Fruit fly (Drosophila melanogaster): ENCODE data around the gene CG7194.
A peak's percentile ranks its signal among the peaks of the same experiment; 100 is the strongest.

The CG7194 gene

DNA sequence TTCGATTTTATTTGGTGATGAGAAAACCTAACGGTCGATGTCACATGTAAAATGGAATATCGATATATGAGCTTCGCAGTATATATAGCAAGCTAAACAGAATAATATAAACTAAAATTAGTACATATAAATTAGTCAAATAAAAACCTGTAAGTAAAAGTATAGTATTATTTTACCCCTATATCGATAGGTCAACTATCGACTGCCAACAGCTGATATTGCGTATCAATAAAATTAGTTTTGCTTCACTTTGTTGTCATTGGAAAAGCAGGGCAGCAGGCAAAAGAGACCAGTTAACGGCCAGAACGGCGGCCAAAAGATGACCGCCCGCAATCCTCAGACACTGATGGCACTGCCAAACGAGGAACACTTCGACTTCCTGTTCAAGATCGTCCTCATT is 6.9 kb downstream of the CG7194 start, which contains the start of gene Rab19 (continued):
- peak; percentile 36 for TF ChIP-seq CG17385 (GFP tag; optimal IDR thresholded peaks at IDR 0.05)
- TF ChIP-seq zen2 (GFP tag; IDR thresholded peaks at IDR 0.05; ENCODE audit: partially characterized antibody): peak; percentile 91
- peak; percentile 29 for TF ChIP-seq sens (GFP tag)
- peak; percentile 79 for TF ChIP-seq CG6791 (GFP tag; IDR thresholded peaks at IDR 0.05; ENCODE audit: partially characterized antibody)
- TF ChIP-seq MESR4 (GFP tag; optimal IDR thresholded peaks at IDR 0.05): peak; percentile 72
- no peak for TF ChIP-seq CG6689 (GFP tag; IDR thresholded peaks at IDR 0.05)
- no peak for TF ChIP-seq Ssrp (tag; optimal IDR thresholded peaks at IDR 0.05)
- no peak for TF ChIP-seq CG18262 (tag; optimal IDR thresholded peaks at IDR 0.05)
- peak; percentile 12 for TF ChIP-seq Vsx1 (GFP tag; optimal IDR thresholded peaks at IDR 0.05)
- TF ChIP-seq nerfin-2 (GFP tag; IDR thresholded peaks at IDR 0.05; ENCODE audit: partially characterized antibody): peak; percentile 76
- peak; percentile 89 for TF ChIP-seq tna (GFP tag; IDR thresholded peaks at IDR 0.05; ENCODE audit: partially characterized antibody)
- TF ChIP-seq CG13287 (GFP tag; IDR thresholded peaks at IDR 0.05; ENCODE audit: partially characterized antibody): peak; percentile 97
- no peak for TF ChIP-seq Chrac-16 (GFP tag; optimal IDR thresholded peaks at IDR 0.05)
- TF ChIP-seq tll (GFP tag; optimal IDR thresholded peaks at IDR 0.05): peak in 1 of 2 experiments; percentile 18
- TF ChIP-seq Ravus (GFP tag; IDR thresholded peaks at IDR 0.05): no peak
- peak; percentile 59; the same call in 1 of the 2 replicates for TF ChIP-seq MBD-R2 (GFP tag; IDR thresholded peaks at IDR 0.05)
- TF ChIP-seq CG12155 (GFP tag; optimal IDR thresholded peaks at IDR 0.05): no peak
- peak; percentile 97 for TF ChIP-seq sna (GFP tag; IDR thresholded peaks at IDR 0.05; ENCODE audit: partially characterized antibody)
- TF ChIP-seq ERR (GFP tag; optimal IDR thresholded peaks at IDR 0.05): no peak
- peak; percentile 85 for TF ChIP-seq Myb (GFP tag; optimal IDR thresholded peaks at IDR 0.05)
- peak; percentile 53 for TF ChIP-seq pzg (GFP tag; optimal IDR thresholded peaks at IDR 0.05)
- TF ChIP-seq crp (GFP tag; optimal IDR thresholded peaks at IDR 0.05): peak; percentile 24 to 89
- TF ChIP-seq Med (GFP tag): peak; percentile 69
- peak; percentile 77 for TF ChIP-seq gsb-n (tag; optimal IDR thresholded peaks at IDR 0.05)
- peak; percentile 48; the same call in 1 of the 2 replicates for TF ChIP-seq E2f2 (GFP tag; IDR thresholded peaks at IDR 0.05)
- TF ChIP-seq YL-1 (GFP tag; optimal IDR thresholded peaks at IDR 0.05): peak; percentile 1
- no peak for TF ChIP-seq otp (GFP tag; IDR thresholded peaks at IDR 0.05)
- peak; percentile 3 for TF ChIP-seq Ets97D (GFP tag; optimal IDR thresholded peaks at IDR 0.05)
- peak; percentile 84; the same call in 1 of the 4 replicates for TF ChIP-seq chinmo (GFP tag; IDR thresholded peaks at IDR 0.05; ENCODE audit: partially characterized antibody)
- no peak for TF ChIP-seq ro (GFP tag; IDR thresholded peaks at IDR 0.05)
- TF ChIP-seq Doc3 (GFP tag; IDR thresholded peaks at IDR 0.05; ENCODE audit: partially characterized antibody): peak; percentile 98
- no peak for TF ChIP-seq Oli (tag; optimal IDR thresholded peaks at IDR 0.05)
- peak; percentile 72; the same call in 2 of the 3 replicates for TF ChIP-seq Opbp (GFP tag; IDR thresholded peaks at IDR 0.05; ENCODE audit: partially characterized antibody)
- peak; percentile 27 for TF ChIP-seq HmgZ (tag; optimal IDR thresholded peaks at IDR 0.05)
- peak; percentile 48 for TF ChIP-seq CG15601 (tag; optimal IDR thresholded peaks at IDR 0.05)
- no peak for TF ChIP-seq fd3F (GFP tag; optimal IDR thresholded peaks at IDR 0.05)
- no peak for TF ChIP-seq pnt (GFP tag; optimal IDR thresholded peaks at IDR 0.05)
- TF ChIP-seq hbn (GFP tag; IDR thresholded peaks at IDR 0.05; ENCODE audit: partially characterized antibody): peak; percentile 87
- peak; percentile 74 for TF ChIP-seq CG10267 (tag; optimal IDR thresholded peaks at IDR 0.05)
- TF ChIP-seq zen (tag; optimal IDR thresholded peaks at IDR 0.05): peak; percentile 16
- no peak for TF ChIP-seq row (GFP tag; IDR thresholded peaks at IDR 0.05)
- peak; percentile 87 for TF ChIP-seq knrl (GFP tag; IDR thresholded peaks at IDR 0.05; ENCODE audit: partially characterized antibody)
- peak; percentile 98 for TF ChIP-seq Dll (GFP tag; IDR thresholded peaks at IDR 0.05; ENCODE audit: partially characterized antibody)
- peak; percentile 19; the same call in 1 of the 2 replicates for TF ChIP-seq ato (GFP tag; IDR thresholded peaks at IDR 0.05; ENCODE audit: partially characterized antibody)
- TF ChIP-seq z (GFP tag; IDR thresholded peaks at IDR 0.05): no peak
- no peak for TF ChIP-seq NfI (GFP tag; optimal IDR thresholded peaks at IDR 0.05)
- TF ChIP-seq CG13624 (GFP tag; optimal IDR thresholded peaks at IDR 0.05): no peak
- TF ChIP-seq nmo (GFP tag; optimal IDR thresholded peaks at IDR 0.05): peak; percentile 19

All from whole organism, embryonic.